Fruit fly (Drosophila melanogaster): ENCODE results near the gene CG42724.

Gene CG42724

DNA sequence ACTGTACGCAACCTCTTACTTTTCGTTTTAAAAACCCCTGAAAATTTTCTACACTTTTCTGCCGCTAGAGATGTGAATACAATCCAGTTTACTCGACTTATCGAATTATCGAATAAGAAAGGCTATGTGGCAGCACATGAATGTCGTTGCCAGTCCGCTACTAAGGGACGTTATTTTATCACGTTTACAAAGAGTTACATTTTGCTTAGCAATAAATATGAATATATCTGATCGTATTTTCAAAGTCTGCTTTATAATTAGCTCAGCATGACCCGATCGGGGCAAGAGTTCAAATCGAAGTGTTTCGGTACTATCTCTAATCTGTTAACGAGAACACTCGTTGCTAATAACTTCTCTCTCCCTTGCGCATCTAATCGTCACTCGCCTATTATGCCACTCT lies at the start of gene CG42724 (continued):
- TF ChIP-seq tna (GFP tag; IDR thresholded peaks at IDR 0.05; ENCODE audit: partially characterized antibody), result no peak
- TF ChIP-seq CG11695 (GFP tag; IDR thresholded peaks at IDR 0.05), result no peak
- no peak for TF ChIP-seq CG31365 (tag; optimal IDR thresholded peaks at IDR 0.05)
- TF ChIP-seq CG2889 (GFP tag; IDR thresholded peaks at IDR 0.05), result 0 out of 3 replicates have a peak, but pooled peaks have one; percentile 50
- no peak for TF ChIP-seq CG6654 (GFP tag; optimal IDR thresholded peaks at IDR 0.05)
- TF ChIP-seq HLH54F (GFP tag; optimal IDR thresholded peaks at IDR 0.05), result peak; percentile 81
- no peak for TF ChIP-seq Doc2 (GFP tag; IDR thresholded peaks at IDR 0.05)
- TF ChIP-seq vfl (GFP tag; optimal IDR thresholded peaks at IDR 0.05), result peak; percentile 37
- peak; percentile 86 for TF ChIP-seq pzg (GFP tag; optimal IDR thresholded peaks at IDR 0.05)
- peak; percentile 44 for TF ChIP-seq CG30020 (tag; optimal IDR thresholded peaks at IDR 0.05)
- TF ChIP-seq NK7.1 (GFP tag; optimal IDR thresholded peaks at IDR 0.05), result peak; percentile 57
- no peak for TF ChIP-seq cato (GFP tag; optimal IDR thresholded peaks at IDR 0.05; ENCODE audit: borderline replicate concordance)
- TF ChIP-seq Gug (GFP tag; IDR thresholded peaks at IDR 0.05), result peak; percentile 60; the same call in 2 of the 4 replicates
- no peak for TF ChIP-seq CG5180 (GFP tag; optimal IDR thresholded peaks at IDR 0.05)
- TF ChIP-seq CG8290 (GFP tag; optimal IDR thresholded peaks at IDR 0.05), result peak; percentile 97
- TF ChIP-seq CG8290 (tag; optimal IDR thresholded peaks at IDR 0.05), result peak; percentile 82 to 96
- TF ChIP-seq CG15696 (tag; optimal IDR thresholded peaks at IDR 0.05), result peak; percentile 8
- TF ChIP-seq cg (GFP tag; optimal IDR thresholded peaks at IDR 0.05), result no peak
- no peak for TF ChIP-seq CG7745 (tag; optimal IDR thresholded peaks at IDR 0.05)
- TF ChIP-seq gt (GFP tag; IDR thresholded peaks at IDR 0.05), result no peak
- TF ChIP-seq ssp (GFP tag; IDR thresholded peaks at IDR 0.05), result peak; percentile 33
- no peak for TF ChIP-seq HLHmδ (GFP tag; optimal IDR thresholded peaks at IDR 0.05)
- TF ChIP-seq HmgD (GFP tag; optimal IDR thresholded peaks at IDR 0.05), result peak; percentile 48
- no peak for TF ChIP-seq CG9437 (GFP tag; optimal IDR thresholded peaks at IDR 0.05)
- TF ChIP-seq hkb (optimal IDR thresholded peaks at IDR 0.05), result peak; percentile 42
- no peak for TF ChIP-seq hkb (GFP tag; IDR thresholded peaks at IDR 0.05)
- peak; percentile 30 for TF ChIP-seq Atf-2 (GFP tag; optimal IDR thresholded peaks at IDR 0.05)
- peak; percentile 49; the same call in 1 of the 3 replicates for TF ChIP-seq otp (GFP tag; IDR thresholded peaks at IDR 0.05)
- peak; percentile 56 for TF ChIP-seq CG30431 (GFP tag; optimal IDR thresholded peaks at IDR 0.05)
- TF ChIP-seq CG7357 (GFP tag; IDR thresholded peaks at IDR 0.05), result no peak
- peak; percentile 47 for TF ChIP-seq az2 (GFP tag; optimal IDR thresholded peaks at IDR 0.05)
- peak; percentile 29; the same call in 1 of the 2 replicates for TF ChIP-seq unc-4 (GFP tag; IDR thresholded peaks at IDR 0.05; ENCODE audit: partially characterized antibody)
- peak; percentile 65 for TF ChIP-seq Mad (GFP tag; optimal IDR thresholded peaks at IDR 0.05)
- peak; percentile 74; the same call in 1 of the 2 replicates for TF ChIP-seq CG3847 (GFP tag; IDR thresholded peaks at IDR 0.05)
- peak; percentile 39 for TF ChIP-seq CG6689 (GFP tag; IDR thresholded peaks at IDR 0.05)
- peak; percentile 17; the same call in 1 of the 3 replicates for TF ChIP-seq Doc3 (GFP tag; IDR thresholded peaks at IDR 0.05; ENCODE audit: partially characterized antibody)
- no peak for TF ChIP-seq CG42726 (GFP tag; IDR thresholded peaks at IDR 0.05; ENCODE audit: partially characterized antibody)
- TF ChIP-seq CoRest (tag; optimal IDR thresholded peaks at IDR 0.05), result no peak
- no peak for TF ChIP-seq CG15514 (GFP tag; optimal IDR thresholded peaks at IDR 0.05)
- no peak for TF ChIP-seq gcm (GFP tag; optimal IDR thresholded peaks at IDR 0.05)
- no peak for TF ChIP-seq h (optimal IDR thresholded peaks at IDR 0.05)
- TF ChIP-seq CTCF (GFP tag; optimal IDR thresholded peaks at IDR 0.05), result no peak
- no peak for TF ChIP-seq Taf1 (GFP tag; IDR thresholded peaks at IDR 0.05)
- TF ChIP-seq klu (GFP tag; IDR thresholded peaks at IDR 0.05), result peak; percentile 21; the same call in 1 of the 2 replicates
- TF ChIP-seq disco-r (GFP tag; optimal IDR thresholded peaks at IDR 0.05), result peak; percentile 56
- peak; percentile 79 for TF ChIP-seq Dref (GFP tag; IDR thresholded peaks at IDR 0.05)
- no peak for TF ChIP-seq CG17829 (tag; optimal IDR thresholded peaks at IDR 0.05)
- no peak for TF ChIP-seq nom (GFP tag; optimal IDR thresholded peaks at IDR 0.05)
- peak; percentile 92 for TF ChIP-seq CG3995 (GFP tag; optimal IDR thresholded peaks at IDR 0.05)
- TF ChIP-seq CG30403 (GFP tag; optimal IDR thresholded peaks at IDR 0.05), result peak; percentile 71
- TF ChIP-seq CG7556 (GFP tag; optimal IDR thresholded peaks at IDR 0.05), result no peak
- peak; percentile 57; the same call in 1 of the 2 replicates for TF ChIP-seq NFAT (GFP tag; IDR thresholded peaks at IDR 0.05)
